Fruit fly (Drosophila melanogaster) Kc167 (cell line): ENCODE data around the gene CG46521.
"Not testable (repeated sequence)": the region's sequence is repeated elsewhere in the genome, so short reads cannot be mapped to it uniquely, and the experiment has no call there.

Experiments
- Myc ChIP-seq: fragments of >200 bp; optimal IDR thresholded peaks from 2 replicates; lab custom pipeline; 2017; ENCODE audit warnings: missing external identifiers
- h ChIP-seq: fragments of >200 bp; optimal IDR thresholded peaks from 3 replicates; lab custom pipeline; 2018; ENCODE audit warnings: missing external identifiers

DNA sequence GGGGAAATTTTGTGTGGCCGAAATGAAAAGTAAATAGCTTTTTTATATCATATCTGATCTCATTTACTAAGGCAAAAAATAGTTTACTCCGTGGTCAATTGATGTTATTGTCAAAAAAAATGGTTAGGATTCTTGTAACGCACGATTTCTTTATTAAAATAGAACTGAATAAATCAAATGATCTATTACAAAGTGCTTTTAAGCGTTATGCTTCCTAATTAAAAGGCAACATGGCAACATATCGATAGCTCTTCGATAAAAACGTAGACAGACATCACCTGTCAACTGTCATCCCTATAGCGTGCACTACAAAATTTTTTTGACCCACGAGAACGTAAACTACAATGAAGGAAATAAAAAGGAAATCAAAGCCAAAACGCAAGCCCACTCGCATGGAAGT lies 24.3 kb upstream of the CG46521 start, which contains the start of gene CG46517:
- not testable (repeated sequence) for TF ChIP-seq Myc, h (lab: Kevin White, UChicago)
